Worm (Caenorhabditis elegans) whole organism, L3 larva: ENCODE data around the gene F07F6.1.

Experiments used
- ZK546.5 ChIP-seq: sonication (generic microtip); optimal IDR thresholded peaks from 2 replicates; lab custom pipeline; 2017; ENCODE audit warnings: missing biosample characterization, missing genetic modification characterization
- ama-1 ChIP-seq: fragments of 150-350 bp; optimal IDR thresholded peaks from 2 replicates; lab custom pipeline; 2018
- ceh-28 ChIP-seq: fragments of 150-350 bp; optimal IDR thresholded peaks from 2 replicates; lab custom pipeline; 2014; ENCODE audit warnings: missing biosample characterization, missing genetic modification reagents, missing genetic modification characterization
- ceh-82 ChIP-seq: fragments of 150-350 bp; optimal IDR thresholded peaks from 2 replicates; lab custom pipeline; 2014; ENCODE audit warnings: missing biosample characterization, missing genetic modification characterization
- ceh-9 ChIP-seq: sonication (generic microtip); optimal IDR thresholded peaks from 2 replicates; lab custom pipeline; 2018; ENCODE audit warnings: missing biosample characterization, missing genetic modification characterization
- daf-12 ChIP-seq: fragments of 150-350 bp; optimal IDR thresholded peaks from 2 replicates; lab custom pipeline; 2014; ENCODE audit warnings: missing biosample characterization, missing genetic modification reagents, missing genetic modification characterization
- egl-27 ChIP-seq: sonication (generic microtip); optimal IDR thresholded peaks from 4 replicates; lab custom pipeline; 2017; ENCODE audit warnings: missing biosample characterization, missing genetic modification reagents, missing genetic modification characterization
- egl-5 ChIP-seq: fragments of 150-350 bp; optimal IDR thresholded peaks from 2 replicates; lab custom pipeline; 2017; ENCODE audit warnings: missing biosample characterization, missing genetic modification reagents, missing genetic modification characterization, inconsistent platforms
- elt-1 ChIP-seq: fragments of 150-350 bp; optimal IDR thresholded peaks from 2 replicates; lab custom pipeline; 2014; ENCODE audit warnings: missing biosample characterization, missing genetic modification characterization
- elt-2 ChIP-seq: sonication (generic microtip); optimal IDR thresholded peaks from 2 replicates; lab custom pipeline; 2016; ENCODE audit warnings: missing genetic modification reagents, mild to moderate bottlenecking, missing genetic modification characterization, missing compliant biosample characterization
- fkh-10 ChIP-seq: sonication (generic microtip); optimal IDR thresholded peaks from 2 replicates; lab custom pipeline; 2017; ENCODE audit warnings: missing biosample characterization, missing genetic modification reagents, missing genetic modification characterization
- fkh-2 ChIP-seq: fragments of 150-350 bp; optimal IDR thresholded peaks from 2 replicates; lab custom pipeline; 2014; ENCODE audit warnings: missing biosample characterization, missing genetic modification reagents, missing genetic modification characterization
- hmg-11 ChIP-seq: sonication (generic microtip); optimal IDR thresholded peaks from 2 replicates; lab custom pipeline; 2016; ENCODE audit warnings: missing genetic modification characterization, missing compliant biosample characterization
- jun-1 ChIP-seq: fragments of 150-350 bp; optimal IDR thresholded peaks from 2 replicates; lab custom pipeline; 2014; ENCODE audit warnings: missing biosample characterization, missing genetic modification reagents, missing genetic modification characterization
- lin-15B ChIP-seq: fragments of 150-350 bp; optimal IDR thresholded peaks from 2 replicates; lab custom pipeline; 2014; ENCODE audit warnings: missing biosample characterization, missing genetic modification characterization
- lin-39 ChIP-seq: fragments of 150-350 bp; optimal IDR thresholded peaks from 2 replicates; lab custom pipeline; 2018; ENCODE audit warnings: missing biosample characterization, missing genetic modification reagents, missing genetic modification characterization
- mml-1 ChIP-seq: fragments of 150-350 bp; sonication (generic microtip); optimal IDR thresholded peaks from 3 replicates; lab custom pipeline; 2014; ENCODE audit warnings: missing biosample characterization, missing genetic modification characterization
- nfya-1 ChIP-seq: sonication (generic microtip); optimal IDR thresholded peaks from 2 replicates; lab custom pipeline; 2017; ENCODE audit warnings: missing genetic modification characterization, mild to moderate bottlenecking, missing compliant biosample characterization, antibody characterized with exemption, moderate library complexity; ENCODE audit not compliant: insufficient read depth
- nhr-11 ChIP-seq: fragments of 150-350 bp; optimal IDR thresholded peaks from 2 replicates; lab custom pipeline; 2014; ENCODE audit warnings: missing biosample characterization, missing genetic modification characterization
- nhr-23 ChIP-seq: fragments of 150-350 bp; optimal IDR thresholded peaks from 2 replicates; lab custom pipeline; 2014; ENCODE audit warnings: missing biosample characterization, missing genetic modification reagents, missing genetic modification characterization
- nhr-25 ChIP-seq: sonication (generic microtip); optimal IDR thresholded peaks from 2 replicates; lab custom pipeline; 2017; ENCODE audit warnings: missing biosample characterization, missing genetic modification characterization
- nhr-28 ChIP-seq: fragments of 150-350 bp; optimal IDR thresholded peaks from 2 replicates; lab custom pipeline; 2014; ENCODE audit warnings: missing biosample characterization, missing genetic modification characterization
- nhr-43 ChIP-seq: sonication (generic microtip); optimal IDR thresholded peaks from 2 replicates; lab custom pipeline; 2016; ENCODE audit warnings: mild to moderate bottlenecking, missing genetic modification characterization, missing compliant biosample characterization; ENCODE audit not compliant: poor library complexity, severe bottlenecking
- nhr-67 ChIP-seq: fragments of 150-350 bp; optimal IDR thresholded peaks from 2 replicates; lab custom pipeline; 2014; ENCODE audit warnings: missing biosample characterization, missing genetic modification characterization
- nhr-76 ChIP-seq: fragments of 150-350 bp; sonication (generic microtip); optimal IDR thresholded peaks from 5 replicates; lab custom pipeline; 2014; ENCODE audit warnings: missing biosample characterization, missing genetic modification characterization
- pha-4 ChIP-seq: fragments of 150-350 bp; optimal IDR thresholded peaks from 2 replicates; lab custom pipeline; 2014; ENCODE audit warnings: missing biosample characterization, missing genetic modification reagents, missing genetic modification characterization
- skn-1 ChIP-seq: fragments of 150-350 bp; optimal IDR thresholded peaks from 2 replicates; lab custom pipeline; 2014; ENCODE audit warnings: missing biosample characterization, missing genetic modification characterization
- snpc-4 ChIP-seq: fragments of 150-350 bp; optimal IDR thresholded peaks from 2 replicates; lab custom pipeline; 2014; ENCODE audit warnings: missing biosample characterization, missing genetic modification characterization
- unc-39 ChIP-seq: sonication (generic microtip); optimal IDR thresholded peaks from 4 replicates; lab custom pipeline; 2017; ENCODE audit warnings: missing biosample characterization, missing genetic modification characterization
- unc-62 ChIP-seq: fragments of 150-350 bp; sonication (generic microtip); optimal IDR thresholded peaks from 4 replicates; lab custom pipeline; 2014; ENCODE audit warnings: missing biosample characterization, missing genetic modification reagents, missing genetic modification characterization
- zag-1 ChIP-seq: fragments of 150-350 bp; optimal IDR thresholded peaks from 2 replicates; lab custom pipeline; 2014; ENCODE audit warnings: missing biosample characterization, missing genetic modification characterization
- ztf-4 ChIP-seq: fragments of 150-350 bp; optimal IDR thresholded peaks from 2 replicates; lab custom pipeline; 2014; ENCODE audit warnings: missing biosample characterization, missing genetic modification characterization

The F07F6.1 gene

ce11 chrII:5446506-5446905, 8.8 kb downstream of the F07F6.1 start, which contains the start of gene nmr-1:
Gene nmr-1 (minus strand): TSS chrII:5446606.
- TF ChIP-seq fkh-10 (no peak), daf-12 (tag; lab: Kevin White, UChicago) (no peak), nfya-1 (tag; lab: Kevin White, UChicago) (no peak), skn-1 (tag; lab: Kevin White, UChicago) (no peak), nhr-23 (tag; lab: Kevin White, UChicago) (no peak), nhr-25 (tag; lab: Kevin White, UChicago) (no peak), lin-39 (tag; lab: Kevin White, UChicago) (no peak), fkh-2 (no peak), ama-1 (lab: Kevin White, UChicago) (no peak), ceh-28 (tag; lab: Kevin White, UChicago) (no peak)

DNA sequence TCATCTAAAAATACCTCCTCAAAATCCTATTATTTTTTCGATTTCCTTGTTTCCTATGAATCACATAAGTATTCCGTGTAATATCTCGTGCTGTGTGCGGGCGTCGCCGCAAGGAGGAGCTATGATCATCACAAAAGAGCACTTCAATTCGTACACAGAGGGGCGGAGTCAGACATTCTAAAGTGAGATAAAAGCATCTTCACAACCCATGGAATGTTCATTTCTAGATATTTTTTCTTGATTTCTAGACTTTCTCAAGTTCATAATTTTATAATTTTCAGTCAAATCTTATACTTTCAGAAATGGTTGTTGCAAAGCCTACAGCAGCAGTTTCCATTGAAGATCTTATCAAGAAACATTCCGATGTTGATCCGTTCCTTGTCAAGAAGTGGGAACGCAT, 9.7 kb downstream of the F07F6.1 start, which contains the start of gene cex-1:
Gene cex-1 (plus strand): TSS at position 301 of the 400 bp plus-strand sequence.
- TF ChIP-seq ceh-9 (no peak), egl-5 (tag; lab: Kevin White, UChicago) (no peak), nhr-28 (tag; lab: Kevin White, UChicago) (no peak), nhr-23 (tag; lab: Kevin White, UChicago) (no peak), lin-39 (tag; lab: Kevin White, UChicago) (no peak), daf-12 (tag; lab: Kevin White, UChicago) (no peak), unc-39 (tag; lab: Kevin White, UChicago) (no peak), skn-1 (tag; lab: Kevin White, UChicago) (no peak), ama-1 (lab: Kevin White, UChicago) (no peak), nhr-67 (tag; lab: Kevin White, UChicago) (no peak), snpc-4 (tag; lab: Kevin White, UChicago) (no peak), nhr-11 (no peak), zag-1 (tag; lab: Kevin White, UChicago) (no peak), lin-15B (no peak), elt-2 (tag; lab: Kevin White, UChicago) (no peak), ZK546.5 (tag; lab: Kevin White, UChicago) (no peak)

ce11 chrII:5449219-5449618, 11.5 kb downstream of the F07F6.1 start:
- TF ChIP-seq egl-5 (tag; lab: Kevin White, UChicago) (peak; percentile 84), unc-62 (no peak)

DNA sequence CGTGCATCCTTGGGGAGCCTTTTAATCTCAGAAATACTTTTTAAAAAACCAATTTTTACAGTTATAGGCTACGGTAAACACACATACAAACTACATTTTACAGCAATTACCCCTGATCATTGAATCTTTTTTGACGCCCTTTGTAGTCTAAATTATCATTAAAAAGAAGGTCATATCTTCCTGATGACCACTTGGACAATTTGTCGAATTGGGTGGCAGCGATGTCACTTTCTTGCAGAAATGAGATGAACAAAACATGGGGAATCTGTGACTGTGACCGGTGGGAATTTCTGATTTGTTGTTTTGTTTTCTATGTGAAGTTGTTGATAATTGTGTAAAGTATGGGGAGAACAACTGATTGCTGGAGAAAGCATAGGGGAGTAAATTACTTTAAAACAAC, 11.9 kb downstream of the F07F6.1 start:
- peak; percentile 18 for TF ChIP-seq nhr-25 (tag; lab: Kevin White, UChicago)
- no peak for TF ChIP-seq ztf-4 (tag; lab: Kevin White, UChicago)

DNA sequence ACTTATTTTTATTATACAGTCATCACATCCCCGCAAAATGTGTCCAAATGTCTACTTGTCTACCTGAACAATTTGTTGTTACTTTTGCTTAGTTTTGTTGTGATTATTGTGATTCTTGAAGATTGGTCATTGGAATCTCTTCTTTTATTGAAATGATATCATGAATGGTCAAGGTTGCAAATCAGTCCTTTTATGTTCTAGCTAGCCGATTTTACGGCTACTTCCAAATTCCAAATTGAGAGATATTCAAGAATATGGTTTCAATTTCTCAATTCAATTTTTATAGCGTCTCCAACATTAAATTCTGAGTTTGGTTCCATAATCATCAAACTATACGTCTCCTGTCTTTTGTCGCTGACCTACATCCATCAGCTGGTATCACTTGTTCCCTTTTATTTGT, 13.6 kb downstream of the F07F6.1 start:
- TF ChIP-seq egl-5 (tag; lab: Kevin White, UChicago) (no peak), skn-1 (tag; lab: Kevin White, UChicago) (no peak)

- TF ChIP-seq nhr-23 (tag; lab: Kevin White, UChicago) (peak; percentile 1), nhr-76 (tag; lab: Kevin White, UChicago) (no peak)
Measured at ce11 chrII:5453547-5453946, 15.9 kb downstream of the F07F6.1 start, which contains the start of gene dhs-5. Gene dhs-5 (plus strand): TSS chrII:5453847.

DNA sequence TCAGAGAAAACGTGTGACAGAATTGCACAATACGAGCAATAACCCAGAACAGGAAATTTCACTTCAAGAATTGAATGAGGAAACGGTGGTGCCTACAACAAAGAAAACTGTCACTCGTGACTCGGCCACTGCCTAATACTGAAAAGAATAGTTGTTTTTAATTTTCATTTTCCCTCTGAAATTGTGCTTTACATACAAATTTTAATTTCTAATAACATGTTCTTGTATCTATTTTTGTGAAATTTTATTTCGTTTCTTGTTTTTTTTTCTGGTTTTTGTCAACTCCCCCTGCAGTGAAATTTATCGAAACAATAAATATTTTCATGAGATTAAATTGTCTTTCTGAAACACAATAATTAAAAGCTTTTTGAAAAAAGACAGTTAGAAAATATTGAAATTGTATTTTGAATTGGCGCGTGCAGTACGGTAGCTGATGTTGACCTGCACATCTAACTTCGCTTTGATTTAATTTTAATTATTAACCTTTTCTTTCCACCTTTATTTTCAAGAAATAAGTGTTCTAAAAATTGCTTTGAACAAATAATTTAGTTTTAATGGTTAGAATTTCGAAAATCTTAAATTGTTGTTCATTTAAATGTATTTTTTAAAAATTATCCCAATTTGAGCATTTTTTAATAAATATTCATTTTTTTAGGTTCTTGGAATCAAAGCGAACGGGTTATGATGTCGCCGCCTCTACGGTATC, 18.1 kb downstream of the F07F6.1 start, which contains the start of gene daz-1:
Gene daz-1 (plus strand): TSS at position 656 of the 706 bp plus-strand sequence.
- TF ChIP-seq egl-27 (tag; lab: Kevin White, UChicago) = no peak
- no peak for TF ChIP-seq skn-1 (tag; lab: Kevin White, UChicago)
- TF ChIP-seq ZK546.5 (tag; lab: Kevin White, UChicago) = no peak
- no peak for TF ChIP-seq pha-4 (tag; lab: Kevin White, UChicago)
- TF ChIP-seq ceh-28 (tag; lab: Kevin White, UChicago) = no peak
- TF ChIP-seq ceh-82 = no peak
- TF ChIP-seq unc-62 = no peak
- no peak for TF ChIP-seq zag-1 (tag; lab: Kevin White, UChicago)
- no peak for TF ChIP-seq mml-1 (tag; lab: Kevin White, UChicago)
- TF ChIP-seq nhr-43 (tag; lab: Kevin White, UChicago) = no peak
- no peak for TF ChIP-seq nhr-28 (tag; lab: Kevin White, UChicago)
- TF ChIP-seq lin-15B = no peak
- no peak for TF ChIP-seq elt-1 (tag; lab: Kevin White, UChicago)
- no peak for TF ChIP-seq fkh-2
- TF ChIP-seq fkh-10 = no peak
- TF ChIP-seq hmg-11 = no peak
- TF ChIP-seq jun-1 (tag; lab: Kevin White, UChicago) = no peak
- no peak for TF ChIP-seq daf-12 (tag; lab: Kevin White, UChicago)
